Fruit fly (Drosophila melanogaster) whole organism, embryonic: ENCODE results near the gene CG12017.
A peak's percentile ranks its signal among the peaks of the same experiment; 100 is the strongest.

Source experiments
- Aef1 ChIP-seq: fragments of 200-800 bp; sonication (Bioruptor generic); IDR thresholded peaks from 3 replicates; pipeline ENCODE4 v1.3.6; 2022; ENCODE audit warnings: missing biosample characterization, missing genetic modification characterization
- Atf3 ChIP-seq: fragments of 200-800 bp; sonication (Bioruptor generic); optimal IDR thresholded peaks from 3 replicates; lab custom pipeline; 2016; ENCODE audit warnings: missing biosample characterization, missing genetic modification characterization
- Atf6 ChIP-seq: fragments of 200-800 bp; sonication (Bioruptor generic); IDR thresholded peaks from 2 replicates; pipeline ENCODE4 v1.3.6; 2022; ENCODE audit warnings: missing biosample characterization, missing genetic modification characterization
- CG10147 ChIP-seq: fragments of 200-800 bp; sonication (Bioruptor generic); optimal IDR thresholded peaks from 2 replicates; lab custom pipeline; 2019; ENCODE audit warnings: missing biosample characterization, mild to moderate bottlenecking, missing genetic modification characterization, moderate library complexity
- CG10321 ChIP-seq: fragments of 200-800 bp; sonication (Bioruptor generic); IDR thresholded peaks from 2 replicates; pipeline ENCODE4 v1.3.6; 2022; ENCODE audit warnings: missing biosample characterization, missing genetic modification characterization
- CG11504 ChIP-seq: fragments of 200-800 bp; sonication (Bioruptor generic); optimal IDR thresholded peaks from 3 replicates; lab custom pipeline; 2019; ENCODE audit warnings: missing biosample characterization, mild to moderate bottlenecking, missing genetic modification characterization, moderate library complexity
- CG1233 ChIP-seq: fragments of 200-800 bp; sonication (Bioruptor generic); optimal IDR thresholded peaks from 4 replicates; lab custom pipeline; 2018; ENCODE audit warnings: missing biosample characterization, mild to moderate bottlenecking, missing genetic modification characterization
- CG12659 ChIP-seq: fragments of 200-800 bp; sonication (Bioruptor generic); optimal IDR thresholded peaks from 3 replicates; lab custom pipeline; 2017; ENCODE audit warnings: mild to moderate bottlenecking, missing biosample characterization, missing genetic modification reagents, missing genetic modification characterization
- CG14050 ChIP-seq: fragments of 200-800 bp; sonication (Bioruptor generic); IDR thresholded peaks from 3 replicates; pipeline ENCODE4 v1.3.6; 2022; ENCODE audit warnings: missing biosample characterization, missing genetic modification characterization
- CG14441 ChIP-seq: fragments of 200-800 bp; sonication (Bioruptor generic); IDR thresholded peaks from 2 replicates; pipeline ENCODE4 v1.3.6; 2022; ENCODE audit warnings: missing biosample characterization, missing genetic modification characterization
- CG1529 ChIP-seq: fragments of 200-800 bp; sonication (Bioruptor generic); optimal IDR thresholded peaks from 3 replicates; lab custom pipeline; 2018; ENCODE audit warnings: missing biosample characterization, missing genetic modification characterization
- CG1647 ChIP-seq: fragments of 200-800 bp; sonication (Bioruptor generic); optimal IDR thresholded peaks from 3 replicates; lab custom pipeline; 2016; ENCODE audit warnings: missing biosample characterization, missing genetic modification characterization
- CG18764 ChIP-seq: fragments of 200-800 bp; sonication (Bioruptor generic); optimal IDR thresholded peaks from 3 replicates; lab custom pipeline; 2016; ENCODE audit warnings: missing biosample characterization, missing genetic modification characterization
- CG2199 ChIP-seq: fragments of 200-800 bp; sonication (Bioruptor generic); IDR thresholded peaks from 3 replicates; pipeline ENCODE4 v1.3.6; 2022; ENCODE audit warnings: missing biosample characterization, missing genetic modification characterization
- CG3163 ChIP-seq: fragments of 200-800 bp; sonication (Bioruptor generic); optimal IDR thresholded peaks from 3 replicates; lab custom pipeline; 2016; ENCODE audit warnings: missing biosample characterization, missing genetic modification characterization
- CG34422 ChIP-seq: fragments of 200-800 bp; sonication (Bioruptor generic); IDR thresholded peaks from 3 replicates; pipeline ENCODE4 v1.3.6; 2022; ENCODE audit warnings: missing biosample characterization, missing genetic modification characterization
- CG4360 ChIP-seq: fragments of 200-800 bp; sonication (Bioruptor generic); IDR thresholded peaks from 2 replicates; pipeline ENCODE4 v1.3.6; 2022; ENCODE audit warnings: missing biosample characterization, missing genetic modification characterization
- CG5245 ChIP-seq: fragments of 200-800 bp; sonication (Bioruptor generic); optimal IDR thresholded peaks from 3 replicates; lab custom pipeline; 2016; ENCODE audit warnings: missing biosample characterization, missing genetic modification characterization
- CG7786 ChIP-seq: fragments of 200-800 bp; sonication (Bioruptor generic); optimal IDR thresholded peaks from 2 replicates; lab custom pipeline; 2016; ENCODE audit warnings: missing biosample characterization, missing genetic modification characterization
- CHES-1-like ChIP-seq: fragments of 200-800 bp; sonication (Bioruptor generic); optimal IDR thresholded peaks from 2 replicates; lab custom pipeline; 2016; ENCODE audit warnings: missing biosample characterization, missing genetic modification characterization
- Dfd ChIP-seq, 2 experiments: fragments of >200 bp; optimal IDR thresholded peaks; 2 replicates each; lab custom pipeline; 2017; ENCODE audit warnings: missing biosample characterization in 2 of 2, missing genetic modification characterization in 2 of 2
- Eip74EF ChIP-seq, 2 experiments: fragments of 200-800 bp in 1 of 2; fragments of >200 bp in 1 of 2; sonication (Bioruptor generic) in 1 of 2; optimal IDR thresholded peaks; 2 replicates each; lab custom pipeline; 2017 to 2019; ENCODE audit warnings: missing biosample characterization in 2 of 2, missing genetic modification characterization in 2 of 2, mild to moderate bottlenecking in 1 of 2, moderate library complexity in 1 of 2
- Elba2 ChIP-seq: fragments of 200-800 bp; sonication (Bioruptor generic); optimal IDR thresholded peaks from 3 replicates; lab custom pipeline; 2016; ENCODE audit warnings: missing biosample characterization, missing genetic modification characterization
- Fer3 ChIP-seq: fragments of 200-800 bp; sonication (Bioruptor generic); optimal IDR thresholded peaks from 2 replicates; lab custom pipeline; 2018; ENCODE audit warnings: missing biosample characterization, mild to moderate bottlenecking, missing genetic modification characterization, moderate library complexity
- Gug ChIP-seq: fragments of 200-800 bp; sonication (Bioruptor generic); IDR thresholded peaks from 4 replicates; pipeline ENCODE4 v1.3.6; 2022; ENCODE audit warnings: missing biosample characterization, missing genetic modification characterization
- Lim3 ChIP-seq: fragments of 200-800 bp; sonication (Bioruptor generic); IDR thresholded peaks from 2 replicates; pipeline ENCODE4 v1.3.6; 2022; ENCODE audit warnings: missing biosample characterization, missing genetic modification characterization
- Max ChIP-seq: fragments of 200-800 bp; sonication (Bioruptor generic); optimal IDR thresholded peaks from 2 replicates; lab custom pipeline; 2016; ENCODE audit warnings: missing biosample characterization, mild to moderate bottlenecking, missing genetic modification characterization
- Mes4 ChIP-seq: fragments of 200-800 bp; sonication (Bioruptor generic); optimal IDR thresholded peaks from 2 replicates; lab custom pipeline; 2016; ENCODE audit warnings: missing biosample characterization, missing genetic modification characterization
- Mrtf ChIP-seq: fragments of 200-800 bp; sonication (Bioruptor generic); IDR thresholded peaks from 3 replicates; pipeline ENCODE4 v1.3.6; 2022; ENCODE audit warnings: missing biosample characterization, missing genetic modification characterization
- Nf-YA ChIP-seq: fragments of 200-800 bp; sonication (Bioruptor generic); IDR thresholded peaks from 2 replicates; pipeline ENCODE4 v1.3.6; 2022; ENCODE audit warnings: missing biosample characterization, missing genetic modification characterization
- Nf-YB ChIP-seq: fragments of 200-800 bp; sonication (Bioruptor generic); optimal IDR thresholded peaks from 3 replicates; lab custom pipeline; 2019; ENCODE audit warnings: missing biosample characterization, mild to moderate bottlenecking, missing genetic modification characterization, moderate library complexity
- Optix ChIP-seq: fragments of 200-800 bp; sonication (Bioruptor generic); IDR thresholded peaks from 3 replicates; pipeline ENCODE4 v1.3.6; 2022; ENCODE audit warnings: missing biosample characterization, missing genetic modification characterization
- PHDP ChIP-seq: fragments of 200-800 bp; sonication (Bioruptor generic); optimal IDR thresholded peaks from 3 replicates; lab custom pipeline; 2018; ENCODE audit warnings: missing biosample characterization, mild to moderate bottlenecking, missing genetic modification characterization, moderate library complexity
- Rx ChIP-seq: fragments of 200-800 bp; sonication (Bioruptor generic); IDR thresholded peaks from 2 replicates; pipeline ENCODE4 v1.3.6; 2022; ENCODE audit warnings: missing biosample characterization, missing genetic modification characterization
- Sox102F ChIP-seq: fragments of 200-800 bp; sonication (Bioruptor generic); optimal IDR thresholded peaks from 2 replicates; lab custom pipeline; 2018; ENCODE audit warnings: missing biosample characterization, mild to moderate bottlenecking, missing genetic modification characterization, moderate library complexity
- Trl ChIP-seq, 3 experiments: fragments of >200 bp in 2 of 3; fragments of 200-800 bp in 1 of 3; sonication (Bioruptor generic) in 1 of 3; optimal IDR thresholded peaks; 2 replicates in 1 of 3; 3 replicates in 2 of 3; lab custom pipeline; 2016 to 2017; ENCODE audit warnings: missing biosample characterization in 1 of 3, missing genetic modification characterization in 1 of 3
- ap ChIP-seq: fragments of 200-800 bp; sonication (Bioruptor generic); IDR thresholded peaks from 2 replicates; pipeline ENCODE4 v1.3.6; 2022; ENCODE audit warnings: missing biosample characterization, missing genetic modification characterization
- az2 ChIP-seq: fragments of 200-800 bp; sonication (Bioruptor generic); optimal IDR thresholded peaks from 3 replicates; lab custom pipeline; 2016; ENCODE audit warnings: missing biosample characterization, missing genetic modification characterization
- bcd ChIP-seq: fragments of 200-800 bp; sonication (Bioruptor generic); optimal IDR thresholded peaks from 2 replicates; lab custom pipeline; 2017; ENCODE audit warnings: missing biosample characterization, mild to moderate bottlenecking, missing genetic modification characterization
- corto ChIP-seq: fragments of 200-800 bp; sonication (Bioruptor generic); optimal IDR thresholded peaks from 2 replicates; lab custom pipeline; 2016; ENCODE audit warnings: missing biosample characterization, mild to moderate bottlenecking, missing genetic modification characterization, moderate library complexity
- da ChIP-seq: fragments of 200-800 bp; sonication (Bioruptor generic); optimal IDR thresholded peaks from 2 replicates; lab custom pipeline; 2016; ENCODE audit warnings: missing biosample characterization, missing genetic modification characterization
- dati ChIP-seq: fragments of 200-800 bp; sonication (Bioruptor generic); IDR thresholded peaks from 2 replicates; pipeline ENCODE4 v1.3.6; 2022; ENCODE audit warnings: missing biosample characterization, missing genetic modification characterization
- ham ChIP-seq: fragments of 200-800 bp; sonication (Bioruptor generic); IDR thresholded peaks from 2 replicates; pipeline ENCODE4 v1.3.6; 2022; ENCODE audit warnings: missing biosample characterization, missing genetic modification characterization
- insv ChIP-seq, 2 experiments: fragments of 200-800 bp; sonication (Bioruptor generic); optimal IDR thresholded peaks; 3 replicates each; lab custom pipeline; 2016 to 2018; ENCODE audit warnings: missing biosample characterization in 2 of 2, missing genetic modification characterization in 2 of 2
- kay ChIP-seq: fragments of 200-800 bp; sonication (Bioruptor generic); optimal IDR thresholded peaks from 2 replicates; lab custom pipeline; 2016; ENCODE audit warnings: missing biosample characterization, missing genetic modification characterization
- pan ChIP-seq, 4 experiments: fragments of >200 bp in 3 of 4; fragments of 200-800 bp in 1 of 4; sonication (Bioruptor generic) in 1 of 4; optimal IDR thresholded peaks in 3 of 4; IDR thresholded peaks in 1 of 4; 2 replicates each; pipeline versions ENCODE4 v1.3.6 to Lab custom; 2017 to 2022; ENCODE audit warnings: missing biosample characterization in 2 of 4, missing genetic modification characterization in 2 of 4, mixed read lengths in 1 of 4
- pita ChIP-seq: fragments of 200-800 bp; sonication (Bioruptor generic); optimal IDR thresholded peaks from 2 replicates; lab custom pipeline; 2017; ENCODE audit warnings: missing biosample characterization, mild to moderate bottlenecking, missing genetic modification characterization
- sisA ChIP-seq: fragments of 200-800 bp; sonication (Bioruptor generic); IDR thresholded peaks from 2 replicates; pipeline ENCODE4 v1.3.6; 2022; ENCODE audit warnings: missing biosample characterization, missing genetic modification characterization
- slp2 ChIP-seq: fragments of 200-800 bp; sonication (Bioruptor generic); optimal IDR thresholded peaks from 2 replicates; lab custom pipeline; 2016; ENCODE audit warnings: missing biosample characterization, missing genetic modification characterization
- stc ChIP-seq: fragments of 200-800 bp; sonication (Bioruptor generic); IDR thresholded peaks from 2 replicates; pipeline ENCODE4 v1.3.6; 2022; ENCODE audit warnings: missing biosample characterization, missing genetic modification characterization

CG12017 gene

DNA sequence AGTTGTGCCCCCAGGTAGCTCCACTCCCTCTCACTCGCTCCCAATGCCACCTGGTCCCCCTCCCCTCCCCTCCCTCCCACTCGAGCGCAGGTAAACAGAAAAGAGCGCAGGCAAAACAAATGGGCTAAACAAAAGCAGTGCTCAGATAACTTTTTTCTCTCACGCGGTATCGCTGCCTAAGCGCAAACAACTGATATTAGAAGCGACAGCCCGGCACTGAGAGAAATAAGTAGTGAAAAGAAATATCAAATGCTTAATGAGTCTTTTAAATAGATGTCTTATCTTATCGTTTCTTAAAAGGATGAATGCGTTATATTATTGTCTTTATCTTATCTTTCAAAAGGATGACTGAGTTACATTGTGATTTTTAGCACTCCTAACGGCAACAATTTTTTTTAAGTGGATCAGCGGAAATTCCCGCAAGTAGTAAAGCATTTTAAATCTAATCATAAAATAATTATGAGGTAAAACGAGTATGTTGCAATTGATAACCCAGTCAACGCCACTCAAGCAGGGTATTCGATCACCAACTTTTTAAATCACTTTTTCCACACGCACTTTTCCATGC, 21.2 kb downstream of the CG12017 start (continued):
- TF ChIP-seq insv (GFP tag; optimal IDR thresholded peaks at IDR 0.05; lab: Kevin White, UChicago): peak in 1 of 2 experiments; percentile 27
- TF ChIP-seq az2: peak; percentile 91
- peak; percentile 83 for TF ChIP-seq CG5245
- TF ChIP-seq Eip74EF (GFP tag; optimal IDR thresholded peaks at IDR 0.05; lab: Kevin White, UChicago): peak in 1 of 2 experiments; percentile 95
- peak; percentile 81 for TF ChIP-seq Optix (GFP tag; lab: Robert Waterston, UW)
- peak; percentile 60 for TF ChIP-seq da (GFP tag; lab: Kevin White, UChicago)
- peak; percentile 86 for TF ChIP-seq CG7786 (GFP tag; lab: Kevin White, UChicago)
- peak; percentile 88 for TF ChIP-seq sisA (GFP tag; lab: Robert Waterston, UW)
- peak; percentile 90 for TF ChIP-seq CG1233 (GFP tag; lab: Kevin White, UChicago)
- TF ChIP-seq Dfd (GFP tag; optimal IDR thresholded peaks at IDR 0.05; lab: Kevin White, UChicago): no peak
- TF ChIP-seq CG14441: peak; percentile 93
- TF ChIP-seq slp2: peak; percentile 84
- TF ChIP-seq Rx (GFP tag; lab: Robert Waterston, UW): peak; percentile 86
- TF ChIP-seq CG10321: peak; percentile 72
- TF ChIP-seq ap: peak; percentile 90
- 0 out of 2 replicates have a peak, but pooled peaks have one; percentile 14 for TF ChIP-seq dati (GFP tag; lab: Robert Waterston, UW)
- TF ChIP-seq CG10147 (GFP tag; lab: Kevin White, UChicago): peak; percentile 86
- peak; percentile 18; the same call in 1 of the 2 replicates for TF ChIP-seq CG4360 (GFP tag; lab: Robert Waterston, UW)
- peak; percentile 94 for TF ChIP-seq Atf6 (GFP tag; lab: Robert Waterston, UW)
- TF ChIP-seq CG3163 (GFP tag; lab: Kevin White, UChicago): peak; percentile 74
- peak; percentile 89 for TF ChIP-seq Aef1 (GFP tag; lab: Robert Waterston, UW)
- TF ChIP-seq CG2199 (GFP tag; lab: Robert Waterston, UW): peak; percentile 77; the same call in 2 of the 3 replicates
- peak; percentile 85 for TF ChIP-seq Mes4 (GFP tag; lab: Kevin White, UChicago)
- peak; percentile 7 for TF ChIP-seq corto (GFP tag; lab: Kevin White, UChicago)
- no peak for TF ChIP-seq pita (GFP tag; lab: Kevin White, UChicago)
- peak; percentile 78 for TF ChIP-seq Gug (GFP tag; lab: Robert Waterston, UW)
- peak; percentile 86 for TF ChIP-seq Mrtf (GFP tag; lab: Robert Waterston, UW)
- TF ChIP-seq Nf-YB (GFP tag; lab: Kevin White, UChicago): peak; percentile 79
- TF ChIP-seq CHES-1-like (GFP tag; lab: Kevin White, UChicago): peak; percentile 89
- TF ChIP-seq kay (GFP tag; lab: Kevin White, UChicago): peak; percentile 84
- peak; percentile 75; the same call in 1 of the 2 replicates for TF ChIP-seq Lim3 (GFP tag; lab: Robert Waterston, UW)
- TF ChIP-seq CG34422 (GFP tag; lab: Robert Waterston, UW): peak; percentile 90
- TF ChIP-seq CG1529 (GFP tag; lab: Kevin White, UChicago): peak; percentile 89
- peak; percentile 85 for TF ChIP-seq CG18764 (GFP tag; lab: Kevin White, UChicago)
- TF ChIP-seq Max (GFP tag; lab: Kevin White, UChicago): peak; percentile 89
- peak; percentile 94 for TF ChIP-seq Sox102F (GFP tag; lab: Kevin White, UChicago)
- no peak for TF ChIP-seq pan (optimal IDR thresholded peaks at IDR 0.05; lab: Kevin White, UChicago)
- peak in 1 of 2 experiments; percentile 92 for TF ChIP-seq pan (GFP tag; optimal IDR thresholded peaks at IDR 0.05 in 1 of 2, IDR thresholded peaks at IDR 0.05 in 1 of 2)
- peak; percentile 83 for TF ChIP-seq Nf-YA (GFP tag; lab: Robert Waterston, UW)
- peak; percentile 95 for TF ChIP-seq stc (GFP tag; lab: Robert Waterston, UW)
- TF ChIP-seq bcd (GFP tag; lab: Kevin White, UChicago): peak; percentile 88
- peak; percentile 84 for TF ChIP-seq CG14050 (GFP tag; lab: Robert Waterston, UW)
- peak; percentile 94 for TF ChIP-seq CG12659 (GFP tag; lab: Kevin White, UChicago)
- no peak for TF ChIP-seq ham (GFP tag; lab: Robert Waterston, UW)
- TF ChIP-seq Trl (optimal IDR thresholded peaks at IDR 0.05; lab: Kevin White, UChicago): peak; percentile 10 to 46
- peak; percentile 83 for TF ChIP-seq Trl (GFP tag; optimal IDR thresholded peaks at IDR 0.05; lab: Kevin White, UChicago)
- TF ChIP-seq CG11504: peak; percentile 95
- peak; percentile 87 for TF ChIP-seq Atf3 (GFP tag; lab: Kevin White, UChicago)
- TF ChIP-seq Elba2 (GFP tag; lab: Kevin White, UChicago): no peak
- TF ChIP-seq PHDP (tag; lab: Kevin White, UChicago): peak; percentile 95
- peak; percentile 85 for TF ChIP-seq CG1647 (GFP tag; lab: Kevin White, UChicago)
- peak; percentile 93 for TF ChIP-seq Fer3 (tag; lab: Kevin White, UChicago)
